Worm (Caenorhabditis elegans) whole organism, dauer: Measurements from ENCODE around the gene ZK829.3.

Experiments used
- unc-62 ChIP-seq: sonication (generic microtip); optimal IDR thresholded peaks from 2 replicates; lab custom pipeline; 2017; ENCODE audit warnings: missing biosample characterization, missing genetic modification reagents, missing genetic modification characterization

Gene ZK829.3

ce11 chrIV:11903676-11904075 is 41.8 kb downstream of the ZK829.3 start:
- no peak for TF ChIP-seq unc-62 (GFP tag; lab: Kevin White, UChicago)

ce11 chrIV:11902832-11903231 is 42.7 kb downstream of the ZK829.3 start:
- TF ChIP-seq unc-62 (GFP tag; lab: Kevin White, UChicago) = no peak

- no peak for TF ChIP-seq unc-62 (GFP tag; lab: Kevin White, UChicago)
Observed at ce11 chrIV:11901215-11901614, 44.3 kb downstream of the ZK829.3 start.

- no peak for TF ChIP-seq unc-62 (GFP tag; lab: Kevin White, UChicago)
Observed at ce11 chrIV:11900399-11900798, 45.1 kb downstream of the ZK829.3 start.

- TF ChIP-seq unc-62 (GFP tag; lab: Kevin White, UChicago) = no peak
Observed at ce11 chrIV:11899358-11899757, 46.2 kb downstream of the ZK829.3 start, which contains the start of gene nhr-43. nhr-43 (plus strand) TSS chrIV:11899590.

ce11 chrIV:11897710-11898109 is 47.8 kb downstream of the ZK829.3 start:
- no peak for TF ChIP-seq unc-62 (GFP tag; lab: Kevin White, UChicago)

- TF ChIP-seq unc-62 (GFP tag; lab: Kevin White, UChicago) = no peak
Observed at ce11 chrIV:11893336-11893735, 52.2 kb downstream of the ZK829.3 start.
